Worm (Caenorhabditis elegans) whole organism, L3 larva: ENCODE data around the gene ceh-81.

Experiments used
- R02D3.7 ChIP-seq: fragments of 150-350 bp; optimal IDR thresholded peaks from 2 replicates; lab custom pipeline; 2014; ENCODE audit warnings: missing biosample characterization, missing genetic modification characterization
- ZK546.5 ChIP-seq: sonication (generic microtip); optimal IDR thresholded peaks from 2 replicates; lab custom pipeline; 2017; ENCODE audit warnings: missing biosample characterization, missing genetic modification characterization
- aly-2 ChIP-seq: fragments of 150-350 bp; optimal IDR thresholded peaks from 2 replicates; lab custom pipeline; 2014; ENCODE audit warnings: missing biosample characterization, missing genetic modification characterization
- ama-1 ChIP-seq: fragments of 150-350 bp; optimal IDR thresholded peaks from 2 replicates; lab custom pipeline; 2018
- ceh-16 ChIP-seq: sonication (generic microtip); optimal IDR thresholded peaks from 2 replicates; lab custom pipeline; 2017; ENCODE audit warnings: missing biosample characterization, missing genetic modification characterization
- ceh-82 ChIP-seq: fragments of 150-350 bp; optimal IDR thresholded peaks from 2 replicates; lab custom pipeline; 2014; ENCODE audit warnings: missing biosample characterization, missing genetic modification characterization
- daf-12 ChIP-seq: fragments of 150-350 bp; optimal IDR thresholded peaks from 2 replicates; lab custom pipeline; 2014; ENCODE audit warnings: missing biosample characterization, missing genetic modification reagents, missing genetic modification characterization
- egl-5 ChIP-seq: fragments of 150-350 bp; optimal IDR thresholded peaks from 2 replicates; lab custom pipeline; 2017; ENCODE audit warnings: missing biosample characterization, missing genetic modification reagents, missing genetic modification characterization, inconsistent platforms
- elt-1 ChIP-seq: fragments of 150-350 bp; optimal IDR thresholded peaks from 2 replicates; lab custom pipeline; 2014; ENCODE audit warnings: missing biosample characterization, missing genetic modification characterization
- elt-2 ChIP-seq: sonication (generic microtip); optimal IDR thresholded peaks from 2 replicates; lab custom pipeline; 2016; ENCODE audit warnings: missing genetic modification reagents, mild to moderate bottlenecking, missing genetic modification characterization, missing compliant biosample characterization
- elt-3 ChIP-seq, 3 experiments: fragments of 150-350 bp in 1 of 3; sonication (generic microtip) in 2 of 3; optimal IDR thresholded peaks; 2 replicates in 2 of 3; 4 replicates in 1 of 3; lab custom pipeline; 2014 to 2017; ENCODE audit warnings: missing biosample characterization in 3 of 3, missing genetic modification characterization in 3 of 3
- eor-1 ChIP-seq, 2 experiments: fragments of 150-350 bp; optimal IDR thresholded peaks; 2 replicates each; lab custom pipeline; 2014 to 2018; ENCODE audit warnings: missing biosample characterization in 2 of 2, missing genetic modification characterization in 2 of 2
- fkh-10 ChIP-seq: sonication (generic microtip); optimal IDR thresholded peaks from 2 replicates; lab custom pipeline; 2017; ENCODE audit warnings: missing biosample characterization, missing genetic modification reagents, missing genetic modification characterization
- fos-1 ChIP-seq: fragments of 150-350 bp; optimal IDR thresholded peaks from 2 replicates; lab custom pipeline; 2014; ENCODE audit warnings: missing biosample characterization, missing genetic modification characterization
- hmg-11 ChIP-seq: sonication (generic microtip); optimal IDR thresholded peaks from 2 replicates; lab custom pipeline; 2016; ENCODE audit warnings: missing genetic modification characterization, missing compliant biosample characterization
- jun-1 ChIP-seq: fragments of 150-350 bp; optimal IDR thresholded peaks from 2 replicates; lab custom pipeline; 2014; ENCODE audit warnings: missing biosample characterization, missing genetic modification reagents, missing genetic modification characterization
- lin-15B ChIP-seq: fragments of 150-350 bp; optimal IDR thresholded peaks from 2 replicates; lab custom pipeline; 2014; ENCODE audit warnings: missing biosample characterization, missing genetic modification characterization
- lin-39 ChIP-seq: fragments of 150-350 bp; optimal IDR thresholded peaks from 2 replicates; lab custom pipeline; 2018; ENCODE audit warnings: missing biosample characterization, missing genetic modification reagents, missing genetic modification characterization
- mdl-1 ChIP-seq: fragments of 150-350 bp; optimal IDR thresholded peaks from 2 replicates; lab custom pipeline; 2014; ENCODE audit warnings: missing biosample characterization, missing genetic modification characterization
- mml-1 ChIP-seq: fragments of 150-350 bp; sonication (generic microtip); optimal IDR thresholded peaks from 3 replicates; lab custom pipeline; 2014; ENCODE audit warnings: missing biosample characterization, missing genetic modification characterization
- nfya-1 ChIP-seq: sonication (generic microtip); optimal IDR thresholded peaks from 2 replicates; lab custom pipeline; 2017; ENCODE audit warnings: missing genetic modification characterization, mild to moderate bottlenecking, missing compliant biosample characterization, antibody characterized with exemption, moderate library complexity; ENCODE audit not compliant: insufficient read depth
- nhr-11 ChIP-seq: fragments of 150-350 bp; optimal IDR thresholded peaks from 2 replicates; lab custom pipeline; 2014; ENCODE audit warnings: missing biosample characterization, missing genetic modification characterization
- nhr-12 ChIP-seq: fragments of 150-350 bp; optimal IDR thresholded peaks from 2 replicates; lab custom pipeline; 2014; ENCODE audit warnings: missing biosample characterization, missing genetic modification characterization
- nhr-237 ChIP-seq: fragments of 150-350 bp; optimal IDR thresholded peaks from 2 replicates; lab custom pipeline; 2014; ENCODE audit warnings: missing biosample characterization, missing genetic modification characterization
- nhr-25 ChIP-seq: sonication (generic microtip); optimal IDR thresholded peaks from 2 replicates; lab custom pipeline; 2017; ENCODE audit warnings: missing biosample characterization, missing genetic modification characterization
- nhr-28 ChIP-seq: fragments of 150-350 bp; optimal IDR thresholded peaks from 2 replicates; lab custom pipeline; 2014; ENCODE audit warnings: missing biosample characterization, missing genetic modification characterization
- nhr-43 ChIP-seq: sonication (generic microtip); optimal IDR thresholded peaks from 2 replicates; lab custom pipeline; 2016; ENCODE audit warnings: mild to moderate bottlenecking, missing genetic modification characterization, missing compliant biosample characterization; ENCODE audit not compliant: poor library complexity, severe bottlenecking
- nhr-76 ChIP-seq: fragments of 150-350 bp; sonication (generic microtip); optimal IDR thresholded peaks from 5 replicates; lab custom pipeline; 2014; ENCODE audit warnings: missing biosample characterization, missing genetic modification characterization
- nhr-77 ChIP-seq: fragments of 150-350 bp; optimal IDR thresholded peaks from 2 replicates; lab custom pipeline; 2014; ENCODE audit warnings: missing biosample characterization, missing genetic modification characterization
- pha-4 ChIP-seq: fragments of 150-350 bp; optimal IDR thresholded peaks from 2 replicates; lab custom pipeline; 2014; ENCODE audit warnings: missing biosample characterization, missing genetic modification reagents, missing genetic modification characterization
- pqm-1 ChIP-seq: fragments of 150-350 bp; optimal IDR thresholded peaks from 2 replicates; lab custom pipeline; 2017; ENCODE audit warnings: missing biosample characterization, missing genetic modification characterization, inconsistent platforms
- sea-2 ChIP-seq: fragments of 150-350 bp; sonication (generic microtip); optimal IDR thresholded peaks from 4 replicates; lab custom pipeline; 2014; ENCODE audit warnings: missing biosample characterization, missing genetic modification reagents, missing genetic modification characterization
- snpc-4 ChIP-seq: fragments of 150-350 bp; optimal IDR thresholded peaks from 2 replicates; lab custom pipeline; 2014; ENCODE audit warnings: missing biosample characterization, missing genetic modification characterization
- unc-39 ChIP-seq: sonication (generic microtip); optimal IDR thresholded peaks from 4 replicates; lab custom pipeline; 2017; ENCODE audit warnings: missing biosample characterization, missing genetic modification characterization
- unc-62 ChIP-seq: fragments of 150-350 bp; sonication (generic microtip); optimal IDR thresholded peaks from 4 replicates; lab custom pipeline; 2014; ENCODE audit warnings: missing biosample characterization, missing genetic modification reagents, missing genetic modification characterization
- zag-1 ChIP-seq: fragments of 150-350 bp; optimal IDR thresholded peaks from 2 replicates; lab custom pipeline; 2014; ENCODE audit warnings: missing biosample characterization, missing genetic modification characterization
- ztf-11 ChIP-seq: fragments of 150-350 bp; optimal IDR thresholded peaks from 2 replicates; lab custom pipeline; 2014; ENCODE audit warnings: missing biosample characterization, missing genetic modification characterization

ceh-81 gene

DNA sequence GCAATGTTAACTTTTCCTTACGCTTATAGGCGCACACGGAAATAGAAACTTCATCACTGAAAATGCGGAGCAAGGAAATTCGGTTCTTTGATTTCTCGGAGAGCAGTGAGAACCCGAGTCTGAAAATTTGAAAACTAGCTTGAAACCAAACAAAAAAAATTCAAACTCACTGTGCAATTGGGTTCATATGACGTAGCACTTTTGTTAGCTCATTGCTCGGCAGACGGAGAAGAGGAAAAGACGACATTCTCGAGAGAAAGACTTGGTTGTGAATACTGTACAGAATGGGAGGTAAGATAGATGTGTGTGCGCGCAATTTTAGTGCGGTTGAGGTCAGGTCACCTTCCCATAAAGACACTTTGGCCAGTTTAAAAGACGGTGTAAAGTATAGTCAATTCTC lies 20.2 kb downstream of the ceh-81 start, which contains the start of the genes F36H5.13 and F36H5.8:
Gene F36H5.13 (minus strand): TSS at position 101 of the 400 bp plus-strand sequence.
Gene F36H5.8 (minus strand): TSS at position 274 of the 400 bp plus-strand sequence.
- TF ChIP-seq fkh-10 (no peak), elt-2 (tag; lab: Kevin White, UChicago) (no peak), ama-1 (lab: Kevin White, UChicago) (no peak), nhr-237 (tag; lab: Kevin White, UChicago) (no peak), lin-39 (tag; lab: Kevin White, UChicago) (no peak), ceh-16 (tag; lab: Kevin White, UChicago) (no peak), nhr-28 (tag; lab: Kevin White, UChicago) (no peak)

DNA sequence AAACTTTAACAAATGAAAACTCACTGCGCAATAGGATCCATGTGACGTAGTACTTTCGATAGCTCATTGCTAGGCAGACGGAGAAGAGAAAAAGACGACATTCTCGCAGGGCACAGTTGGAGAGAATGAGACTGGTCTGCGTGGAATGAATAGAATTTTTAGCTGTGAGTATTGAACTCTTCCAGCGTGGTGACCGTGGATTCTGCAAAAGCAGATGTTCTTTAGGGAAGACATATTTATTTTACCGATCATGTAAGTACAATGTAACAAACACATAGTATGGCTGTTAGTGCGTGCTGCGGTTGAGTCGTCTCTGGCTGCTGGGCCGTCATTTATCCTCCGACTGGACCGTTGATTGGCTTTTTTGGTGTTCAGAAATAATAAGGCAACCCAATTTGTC lies 22.8 kb downstream of the ceh-81 start, which contains the start of gene F36H5.9:
Gene F36H5.9 (minus strand): TSS at position 101 of the 400 bp plus-strand sequence.
- TF ChIP-seq snpc-4 (no peak), nhr-237 (tag; lab: Kevin White, UChicago) (no peak), pqm-1 (no peak), zag-1 (no peak), mdl-1 (tag; lab: Kevin White, UChicago) (no peak), nhr-12 (tag; lab: Kevin White, UChicago) (no peak), ceh-82 (tag; lab: Kevin White, UChicago) (no peak)

DNA sequence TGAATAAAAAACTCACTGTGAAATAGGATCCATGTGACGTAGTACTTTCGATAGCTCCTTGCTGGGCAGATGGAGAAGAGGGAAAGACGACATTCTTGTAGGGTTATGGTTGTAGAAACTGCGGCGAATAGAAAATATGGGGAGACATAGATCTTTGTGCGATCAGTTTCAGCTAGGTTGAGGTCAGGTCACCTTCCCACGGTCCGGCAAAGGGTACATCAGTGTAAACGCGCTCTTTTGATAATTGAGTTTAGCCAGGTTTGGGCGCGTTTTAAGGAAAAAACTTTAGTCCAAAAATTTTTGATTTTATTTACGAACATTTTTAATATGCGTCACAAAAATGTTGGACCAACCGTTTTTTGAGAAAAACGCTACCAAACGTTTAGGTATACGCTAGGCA lies 25.9 kb downstream of the ceh-81 start, which contains the start of gene F36H5.17:
Gene F36H5.17 (minus strand): TSS at position 101 of the 400 bp plus-strand sequence.
- TF ChIP-seq eor-1 (tag; optimal IDR thresholded peaks at IDR 0.05; lab: Kevin White, UChicago) (no peak), nhr-12 (tag; lab: Kevin White, UChicago) (no peak), aly-2 (no peak), nhr-237 (tag; lab: Kevin White, UChicago) (no peak), elt-1 (tag; lab: Kevin White, UChicago) (no peak), ztf-11 (no peak), zag-1 (no peak), hmg-11 (tag; lab: Kevin White, UChicago) (no peak)

DNA sequence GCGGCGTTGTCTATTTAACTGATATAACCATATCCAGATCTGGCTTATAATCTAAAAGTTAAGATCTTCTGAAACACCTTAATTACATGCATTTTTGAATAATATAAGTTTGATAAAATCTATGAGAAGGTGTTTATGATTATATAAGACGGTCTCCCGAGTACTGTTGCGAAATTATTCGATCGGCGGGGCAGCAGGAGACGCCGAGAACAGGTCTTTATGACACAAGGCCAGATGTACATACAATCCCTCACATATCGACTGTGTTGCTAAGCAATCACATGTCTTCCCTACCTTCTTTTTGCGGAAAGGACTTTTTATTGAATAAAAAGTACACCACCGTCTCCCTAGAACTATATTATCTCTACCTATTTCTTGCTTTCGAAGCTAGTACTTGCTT lies 26.4 kb downstream of the ceh-81 start, which contains the start of gene fbxb-53:
Gene fbxb-53 (plus strand): TSS at position 301 of the 400 bp plus-strand sequence.
- TF ChIP-seq sea-2 (GFP tag; lab: Kevin White, UChicago) (no peak), nhr-76 (tag; lab: Kevin White, UChicago) (no peak), nhr-77 (tag; lab: Kevin White, UChicago) (no peak), unc-39 (tag; lab: Kevin White, UChicago) (no peak), daf-12 (tag; lab: Kevin White, UChicago) (no peak), unc-62 (no peak), ceh-82 (tag; lab: Kevin White, UChicago) (no peak), elt-3 (tag; optimal IDR thresholded peaks at IDR 0.05; lab: Kevin White, UChicago) (no peak), ZK546.5 (tag; lab: Kevin White, UChicago) (no peak), pha-4 (tag; lab: Kevin White, UChicago) (no peak), jun-1 (tag; lab: Kevin White, UChicago) (no peak), egl-5 (tag; lab: Kevin White, UChicago) (no peak)

DNA sequence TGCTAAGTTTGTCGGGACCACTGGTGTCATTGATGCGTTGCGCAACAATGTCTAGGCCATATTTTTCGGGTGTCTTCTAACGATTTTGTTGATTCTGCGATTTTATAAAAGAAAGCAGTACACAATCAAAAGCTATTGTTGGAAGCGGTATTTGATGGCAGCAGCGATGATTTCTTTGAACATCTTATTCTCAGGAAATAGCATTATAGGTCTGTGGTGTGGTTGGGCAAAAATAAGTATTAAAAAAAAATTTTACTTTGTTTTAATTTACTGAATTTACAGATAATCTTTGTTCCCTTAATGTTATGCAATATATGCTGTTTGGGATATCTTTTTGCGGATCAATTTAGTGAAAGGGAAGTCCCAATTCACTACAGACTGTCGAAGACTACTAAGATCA lies 26.8 kb downstream of the ceh-81 start, which contains the start of gene F36H5.10:
Gene F36H5.10 (plus strand): TSS at position 301 of the 400 bp plus-strand sequence.
- no peak for TF ChIP-seq nhr-237 (tag; lab: Kevin White, UChicago)
- no peak for TF ChIP-seq nhr-11 (tag; lab: Kevin White, UChicago)
- TF ChIP-seq fos-1 (tag; lab: Kevin White, UChicago) = no peak

DNA sequence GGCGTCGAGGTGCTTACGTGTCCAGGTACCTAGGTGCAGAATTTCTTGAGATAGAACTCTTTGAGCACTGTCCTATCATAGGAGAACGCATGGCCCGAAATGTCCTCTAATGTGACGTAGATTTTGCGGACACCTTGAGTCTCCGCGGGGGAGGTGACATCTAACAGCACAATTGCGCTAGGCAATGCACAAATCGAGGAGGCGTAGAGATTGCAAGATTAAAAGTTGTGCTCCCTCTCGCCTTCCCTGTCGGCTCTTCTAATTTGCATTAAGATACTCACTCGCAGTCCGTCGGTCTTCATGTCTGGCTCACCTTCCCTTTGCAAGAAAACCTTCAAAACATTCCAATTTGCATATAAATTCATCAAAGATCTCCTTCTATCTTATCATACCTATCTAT lies 29.4 kb downstream of the ceh-81 start, which contains the start of gene F36H5.18:
Gene F36H5.18 (plus strand): TSS at position 301 of the 400 bp plus-strand sequence.
- TF ChIP-seq snpc-4 (no peak), mdl-1 (tag; lab: Kevin White, UChicago) (no peak), nhr-12 (tag; lab: Kevin White, UChicago) (no peak), ztf-11 (no peak), ceh-16 (tag; lab: Kevin White, UChicago) (no peak), nhr-43 (no peak), nhr-76 (tag; lab: Kevin White, UChicago) (no peak), eor-1 (tag; optimal IDR thresholded peaks at IDR 0.05; lab: Kevin White, UChicago) (no peak), zag-1 (no peak), elt-1 (tag; lab: Kevin White, UChicago) (no peak), unc-62 (no peak), hmg-11 (tag; lab: Kevin White, UChicago) (no peak), R02D3.7 (tag; lab: Kevin White, UChicago) (no peak), mml-1 (tag; lab: Kevin White, UChicago) (no peak), daf-12 (tag; lab: Kevin White, UChicago) (no peak), nhr-237 (tag; lab: Kevin White, UChicago) (no peak), lin-15B (tag; lab: Kevin White, UChicago) (no peak), nhr-25 (tag; lab: Kevin White, UChicago) (no peak), nfya-1 (no peak)
